Worm (Caenorhabditis elegans): ENCODE measurements around the gene swsn-4.
A peak's percentile ranks its signal among the peaks of the same experiment; 100 is the strongest.

Gene swsn-4

ce11 chrIV:11119972-11120562, 5.8 kb upstream of the swsn-4 start:
- TF ChIP-seq efl-1 (GFP tag; optimal IDR thresholded peaks at IDR 0.05), result no peak
- TF ChIP-seq unc-62 (GFP tag; optimal IDR thresholded peaks at IDR 0.05), result no peak
- no peak for TF ChIP-seq F33H1.4 (GFP tag; IDR thresholded peaks at IDR 0.05)
- peak; percentile 5 for TF ChIP-seq ama-1 (optimal IDR thresholded peaks at IDR 0.05)
- no peak for TF ChIP-seq ama-1 (GFP tag; optimal IDR thresholded peaks at IDR 0.05)

- TF ChIP-seq D2030.7 (GFP tag; IDR thresholded peaks at IDR 0.05), result 0 out of 2 replicates have a peak, but pooled peaks have one; percentile 18
- TF ChIP-seq madf-8 (GFP tag; conservative IDR thresholded peaks at IDR 0.05), result peak; percentile 48
- TF ChIP-seq Y67H2A.10 (GFP tag; conservative IDR thresholded peaks at IDR 0.05), result no peak
- TF ChIP-seq B0019.2 (GFP tag; conservative IDR thresholded peaks at IDR 0.05), result no peak
- no peak for TF ChIP-seq F39B2.1 (GFP tag; IDR thresholded peaks at IDR 0.05)
- peak; percentile 92 for TF ChIP-seq F33H1.4 (GFP tag; IDR thresholded peaks at IDR 0.05)
- peak; percentile 90 for TF ChIP-seq madf-6 (GFP tag; IDR thresholded peaks at IDR 0.05)
- peak; percentile 5 for TF ChIP-seq efl-1 (GFP tag; optimal IDR thresholded peaks at IDR 0.05)
- 0 out of 2 replicates have a peak, but pooled peaks have one; percentile 36 for TF ChIP-seq ceh-91 (GFP tag; IDR thresholded peaks at IDR 0.05)
- TF ChIP-seq rec-8 (tag; optimal IDR thresholded peaks at IDR 0.05), result no peak
- TF ChIP-seq lin-54 (GFP tag; optimal IDR thresholded peaks at IDR 0.05), result peak; percentile 2
- peak; percentile 83 for TF ChIP-seq xnd-1 (tag; optimal IDR thresholded peaks at IDR 0.05)
- peak; percentile 94 for TF ChIP-seq lsl-1 (GFP tag; optimal IDR thresholded peaks at IDR 0.05)
Measured at ce11 chrIV:11124674-11125073, 1.1 kb upstream of the swsn-4 start, which contains the start of gene spo-11. TSS of gene spo-11 (minus strand) at chrIV:11124862.

- TF ChIP-seq nfyb-1 (GFP tag; IDR thresholded peaks at IDR 0.05), result peak; percentile 95
- no peak for TF ChIP-seq tbp1 (GFP tag; optimal IDR thresholded peaks at IDR 0.05)
- peak in 1 of 2 experiments; percentile 48 for TF ChIP-seq let-607 (tag; optimal IDR thresholded peaks at IDR 0.05)
- TF ChIP-seq sdz-38 (tag; optimal IDR thresholded peaks at IDR 0.05), result no peak
- TF ChIP-seq cebp-1 (GFP tag; IDR thresholded peaks at IDR 0.05), result no peak
- TF ChIP-seq cebp-1 (tag; optimal IDR thresholded peaks at IDR 0.05), result peak; percentile 31
- peak; percentile 100 for TF ChIP-seq hmg-1.2 (GFP tag; IDR thresholded peaks at IDR 0.05)
Measured at ce11 chrIV:11125200-11125599, 624 bp upstream of the swsn-4 start.

ce11 chrIV:11125604-11126003, 220 bp upstream of the swsn-4 start:
- TF ChIP-seq dox-1 (GFP tag; IDR thresholded peaks at IDR 0.05) (no peak), lin-54 (GFP tag; optimal IDR thresholded peaks at IDR 0.05) (peak; percentile 11), cebp-1 (GFP tag; IDR thresholded peaks at IDR 0.05) (no peak), cebp-1 (tag; optimal IDR thresholded peaks at IDR 0.05) (no peak)

ce11 chrIV:11126028-11126427, 204 bp downstream of the swsn-4 start:
- TF ChIP-seq Y56A3A.18 (GFP tag; IDR thresholded peaks at IDR 0.05), result no peak
- no peak for TF ChIP-seq die-1 (tag; optimal IDR thresholded peaks at IDR 0.05)
- TF ChIP-seq tbx-9 (tag; optimal IDR thresholded peaks at IDR 0.05; ENCODE audit: borderline replicate concordance), result no peak
- TF ChIP-seq lsy-27 (tag; optimal IDR thresholded peaks at IDR 0.05; ENCODE audit: borderline replicate concordance, insufficient read depth), result no peak
- TF ChIP-seq egl-18 (GFP tag; IDR thresholded peaks at IDR 0.05), result no peak
- no peak for TF ChIP-seq repo-1 (tag; optimal IDR thresholded peaks at IDR 0.05)
- TF ChIP-seq K12H6.12 (tag; optimal IDR thresholded peaks at IDR 0.05), result no peak
- no peak for TF ChIP-seq dox-1 (GFP tag; IDR thresholded peaks at IDR 0.05)
- no peak for TF ChIP-seq efl-1 (GFP tag; optimal IDR thresholded peaks at IDR 0.05)
- no peak for TF ChIP-seq D2030.7 (GFP tag; IDR thresholded peaks at IDR 0.05)
- TF ChIP-seq fkh-3 (tag; optimal IDR thresholded peaks at IDR 0.05), result no peak
- no peak for TF ChIP-seq Y67H2A.10 (GFP tag; conservative IDR thresholded peaks at IDR 0.05)
- no peak for TF ChIP-seq B0035.1 (tag; optimal IDR thresholded peaks at IDR 0.05)
- no peak for TF ChIP-seq B0019.2 (GFP tag; conservative IDR thresholded peaks at IDR 0.05)
- no peak for TF ChIP-seq gei-17 (GFP tag; optimal IDR thresholded peaks at IDR 0.05)
- no peak for TF ChIP-seq dpff-1 (tag; optimal IDR thresholded peaks at IDR 0.05)
- no peak for TF ChIP-seq unc-130 (GFP tag; optimal IDR thresholded peaks at IDR 0.05)
- no peak for TF ChIP-seq bed-2 (GFP tag; IDR thresholded peaks at IDR 0.05)
- TF ChIP-seq cebp-2 (GFP tag; IDR thresholded peaks at IDR 0.05), result no peak
